Fruit fly (Drosophila melanogaster) whole organism, embryonic: ENCODE data around the gene CG15330.

Source experiments
- ATbp ChIP-seq: fragments of 200-800 bp; sonication (Bioruptor generic); optimal IDR thresholded peaks from 2 replicates; lab custom pipeline; 2017; ENCODE audit warnings: missing biosample characterization, mild to moderate bottlenecking, missing genetic modification characterization, missing genetic modification reagents
- Atf-2 ChIP-seq: fragments of 200-800 bp; sonication (Bioruptor generic); optimal IDR thresholded peaks from 2 replicates; lab custom pipeline; 2016; ENCODE audit warnings: missing biosample characterization, missing genetic modification characterization
- Blimp-1 ChIP-seq: fragments of 200-800 bp; sonication (Bioruptor generic); optimal IDR thresholded peaks from 3 replicates; lab custom pipeline; 2018; ENCODE audit warnings: missing biosample characterization, missing genetic modification characterization, mild to moderate bottlenecking, moderate library complexity, missing genetic modification reagents
- CG14441 ChIP-seq: fragments of 200-800 bp; sonication (Bioruptor generic); IDR thresholded peaks from 2 replicates; pipeline ENCODE4 v1.3.6; 2022; ENCODE audit warnings: missing biosample characterization, missing genetic modification characterization
- CG15514 ChIP-seq: fragments of 200-800 bp; sonication (Bioruptor generic); optimal IDR thresholded peaks from 3 replicates; lab custom pipeline; 2017; ENCODE audit warnings: missing biosample characterization, missing genetic modification characterization, mild to moderate bottlenecking, moderate library complexity, missing genetic modification reagents
- CG15696 ChIP-seq: fragments of 200-800 bp; sonication (Bioruptor generic); optimal IDR thresholded peaks from 2 replicates; lab custom pipeline; 2019; ENCODE audit warnings: missing biosample characterization, mild to moderate bottlenecking, missing genetic modification characterization, moderate library complexity
- CG16779 ChIP-seq: fragments of 200-800 bp; sonication (Bioruptor generic); IDR thresholded peaks from 2 replicates; pipeline ENCODE4 v1.3.6; 2022; ENCODE audit warnings: missing biosample characterization, missing genetic modification characterization
- CG30431 ChIP-seq: fragments of 200-800 bp; sonication (Bioruptor generic); optimal IDR thresholded peaks from 2 replicates; lab custom pipeline; 2017; ENCODE audit warnings: missing biosample characterization, missing genetic modification characterization
- CG32772 ChIP-seq: fragments of 200-800 bp; sonication (Bioruptor generic); IDR thresholded peaks from 2 replicates; pipeline ENCODE4 v1.3.6; 2022; ENCODE audit warnings: missing biosample characterization, missing genetic modification characterization
- CG3281 ChIP-seq: fragments of 200-800 bp; sonication (Bioruptor generic); optimal IDR thresholded peaks from 3 replicates; lab custom pipeline; 2017; ENCODE audit warnings: missing biosample characterization, mild to moderate bottlenecking, missing genetic modification characterization
- CG3847 ChIP-seq: fragments of 200-800 bp; sonication (Bioruptor generic); IDR thresholded peaks from 2 replicates; pipeline ENCODE4 v1.3.6; 2022; ENCODE audit warnings: missing biosample characterization, missing genetic modification characterization
- CG42726 ChIP-seq: fragments of 200-800 bp; sonication (Bioruptor generic); IDR thresholded peaks from 2 replicates; pipeline ENCODE4 v1.3.6; 2022; ENCODE audit warnings: missing biosample characterization, missing genetic modification characterization; ENCODE audit not compliant: partially characterized antibody
- CG6175 ChIP-seq: fragments of 200-800 bp; sonication (Bioruptor generic); IDR thresholded peaks from 3 replicates; pipeline ENCODE4 v1.3.6; 2022; ENCODE audit warnings: missing biosample characterization, missing genetic modification characterization
- CG6254 ChIP-seq: fragments of 200-800 bp; sonication (Bioruptor generic); optimal IDR thresholded peaks from 3 replicates; lab custom pipeline; 2017; ENCODE audit warnings: mild to moderate bottlenecking, missing biosample characterization, missing genetic modification reagents, missing genetic modification characterization
- CG7357 ChIP-seq: fragments of 200-800 bp; sonication (Bioruptor generic); IDR thresholded peaks from 3 replicates; pipeline ENCODE4 v1.3.6; 2022; ENCODE audit warnings: missing biosample characterization, missing genetic modification characterization
- CG7963 ChIP-seq: fragments of 200-800 bp; sonication (Bioruptor generic); IDR thresholded peaks from 3 replicates; pipeline ENCODE4 v1.3.6; 2022; ENCODE audit warnings: missing biosample characterization, missing genetic modification characterization; ENCODE audit not compliant: partially characterized antibody
- Camta ChIP-seq: fragments of 200-800 bp; sonication (Bioruptor generic); optimal IDR thresholded peaks from 2 replicates; lab custom pipeline; 2016; ENCODE audit warnings: missing biosample characterization, missing genetic modification characterization
- Dll ChIP-seq: fragments of 200-800 bp; sonication (Bioruptor generic); IDR thresholded peaks from 4 replicates; pipeline ENCODE4 v1.3.6; 2022; ENCODE audit warnings: missing biosample characterization, missing genetic modification characterization; ENCODE audit not compliant: partially characterized antibody
- Doc3 ChIP-seq: fragments of 200-800 bp; sonication (Bioruptor generic); IDR thresholded peaks from 3 replicates; pipeline ENCODE4 v1.3.6; 2022; ENCODE audit warnings: missing biosample characterization, missing genetic modification characterization; ENCODE audit not compliant: partially characterized antibody
- Hand ChIP-seq: fragments of 200-800 bp; sonication (Bioruptor generic); optimal IDR thresholded peaks from 2 replicates; lab custom pipeline; 2017; ENCODE audit warnings: mild to moderate bottlenecking, missing biosample characterization, missing genetic modification reagents, missing genetic modification characterization
- Hr51 ChIP-seq, 2 experiments: fragments of 200-800 bp; sonication (Bioruptor generic); optimal IDR thresholded peaks; 2 replicates in 1 of 2; 3 replicates in 1 of 2; lab custom pipeline; 2016 to 2018; ENCODE audit warnings: missing biosample characterization in 2 of 2, missing genetic modification characterization in 2 of 2, mild to moderate bottlenecking in 1 of 2, moderate library complexity in 1 of 2
- Nf-YB ChIP-seq: fragments of 200-800 bp; sonication (Bioruptor generic); optimal IDR thresholded peaks from 3 replicates; lab custom pipeline; 2019; ENCODE audit warnings: missing biosample characterization, mild to moderate bottlenecking, missing genetic modification characterization, moderate library complexity
- NfI ChIP-seq: fragments of 200-800 bp; sonication (Bioruptor generic); optimal IDR thresholded peaks from 3 replicates; lab custom pipeline; 2018; ENCODE audit warnings: missing biosample characterization, mild to moderate bottlenecking, missing genetic modification characterization, moderate library complexity
- Oli ChIP-seq: fragments of 200-800 bp; sonication (Bioruptor generic); optimal IDR thresholded peaks from 2 replicates; lab custom pipeline; 2018; ENCODE audit warnings: missing biosample characterization, mild to moderate bottlenecking, missing genetic modification characterization, moderate library complexity
- Side ChIP-seq: fragments of 200-800 bp; sonication (Bioruptor generic); optimal IDR thresholded peaks from 2 replicates; lab custom pipeline; 2016; ENCODE audit warnings: missing biosample characterization, missing genetic modification characterization
- Tbp ChIP-seq: fragments of >200 bp; optimal IDR thresholded peaks from 2 replicates; lab custom pipeline; 2018; ENCODE audit warnings: missing biosample characterization, missing genetic modification characterization
- Vsx1 ChIP-seq: fragments of 200-800 bp; sonication (Bioruptor generic); optimal IDR thresholded peaks from 2 replicates; lab custom pipeline; 2017; ENCODE audit warnings: missing biosample characterization, mild to moderate bottlenecking, missing genetic modification characterization, missing genetic modification reagents
- Xrp1 ChIP-seq: fragments of 200-800 bp; sonication (Bioruptor generic); IDR thresholded peaks from 2 replicates; pipeline ENCODE4 v1.3.6; 2022; ENCODE audit warnings: missing biosample characterization, missing genetic modification characterization
- chif ChIP-seq, 2 experiments: fragments of 200-800 bp; sonication (Bioruptor generic); optimal IDR thresholded peaks; 3 replicates each; lab custom pipeline; 2016; ENCODE audit warnings: missing biosample characterization in 2 of 2, missing genetic modification characterization in 2 of 2
- chn ChIP-seq: fragments of 200-800 bp; sonication (Bioruptor generic); optimal IDR thresholded peaks from 2 replicates; lab custom pipeline; 2016; ENCODE audit warnings: missing biosample characterization, missing genetic modification characterization
- ci ChIP-seq: fragments of 200-800 bp; sonication (Bioruptor generic); IDR thresholded peaks from 3 replicates; pipeline ENCODE4 v1.3.6; 2022; ENCODE audit warnings: missing biosample characterization, missing genetic modification characterization
- corto ChIP-seq: fragments of 200-800 bp; sonication (Bioruptor generic); optimal IDR thresholded peaks from 2 replicates; lab custom pipeline; 2016; ENCODE audit warnings: missing biosample characterization, mild to moderate bottlenecking, missing genetic modification characterization, moderate library complexity
- crp ChIP-seq, 2 experiments: fragments of 200-800 bp; sonication (Bioruptor generic); optimal IDR thresholded peaks; 2 replicates in 1 of 2; 3 replicates in 1 of 2; lab custom pipeline; 2017; ENCODE audit warnings: missing biosample characterization in 2 of 2, missing genetic modification characterization in 2 of 2, mild to moderate bottlenecking in 1 of 2, moderate library complexity in 1 of 2
- dysf ChIP-seq: fragments of 200-800 bp; sonication (Bioruptor generic); IDR thresholded peaks from 3 replicates; pipeline ENCODE4 v1.3.6; 2022; ENCODE audit warnings: missing biosample characterization, missing genetic modification characterization
- esg ChIP-seq: fragments of 200-800 bp; sonication (Bioruptor generic); conservative IDR thresholded peaks from 2 replicates; pipeline ENCODE4 v1.3.6; 2022; ENCODE audit warnings: missing biosample characterization, missing genetic modification characterization
- ftz-f1 ChIP-seq: fragments of 200-800 bp; sonication (Bioruptor generic); optimal IDR thresholded peaks from 2 replicates; lab custom pipeline; 2016; ENCODE audit warnings: missing biosample characterization, missing genetic modification characterization
- gsb ChIP-seq: fragments of 200-800 bp; sonication (Bioruptor generic); IDR thresholded peaks from 2 replicates; pipeline ENCODE4 v1.3.6; 2022; ENCODE audit warnings: missing biosample characterization, missing genetic modification characterization
- klu ChIP-seq: fragments of 200-800 bp; sonication (Bioruptor generic); IDR thresholded peaks from 2 replicates; pipeline ENCODE4 v1.3.6; 2022; ENCODE audit warnings: missing biosample characterization, missing genetic modification characterization
- lmd ChIP-seq: fragments of 200-800 bp; sonication (Bioruptor generic); IDR thresholded peaks from 2 replicates; pipeline ENCODE4 v1.3.6; 2022; ENCODE audit warnings: missing biosample characterization, missing genetic modification characterization
- nom ChIP-seq: fragments of 200-800 bp; sonication (Bioruptor generic); optimal IDR thresholded peaks from 2 replicates; lab custom pipeline; 2017; ENCODE audit warnings: missing biosample characterization, missing genetic modification characterization, mild to moderate bottlenecking, moderate library complexity, missing genetic modification reagents
- peb ChIP-seq: fragments of 200-800 bp; sonication (Bioruptor generic); IDR thresholded peaks from 2 replicates; pipeline ENCODE4 v1.3.6; 2022; ENCODE audit warnings: missing biosample characterization, missing genetic modification characterization
- pnt ChIP-seq: fragments of 200-800 bp; sonication (Bioruptor generic); optimal IDR thresholded peaks from 3 replicates; lab custom pipeline; 2016; ENCODE audit warnings: missing biosample characterization, missing genetic modification characterization
- seq ChIP-seq: fragments of 200-800 bp; sonication (Bioruptor generic); IDR thresholded peaks from 2 replicates; pipeline ENCODE4 v1.3.6; 2022; ENCODE audit warnings: missing biosample characterization, missing genetic modification characterization
- shn ChIP-seq: fragments of 200-800 bp; sonication (Bioruptor generic); optimal IDR thresholded peaks from 3 replicates; lab custom pipeline; 2016; ENCODE audit warnings: missing biosample characterization, missing genetic modification characterization
- ssp ChIP-seq: fragments of 200-800 bp; sonication (Bioruptor generic); IDR thresholded peaks from 2 replicates; pipeline ENCODE4 v1.3.6; 2022; ENCODE audit warnings: missing biosample characterization, missing genetic modification characterization
- tap ChIP-seq: fragments of 200-800 bp; optimal IDR thresholded peaks from 3 replicates; lab custom pipeline; 2019; ENCODE audit warnings: missing biosample characterization, mild to moderate bottlenecking, missing genetic modification characterization, moderate library complexity
- tll ChIP-seq, 2 experiments: fragments of 200-800 bp in 1 of 2; fragments of >200 bp in 1 of 2; sonication (Bioruptor generic) in 1 of 2; optimal IDR thresholded peaks; 2 replicates each; lab custom pipeline; 2017 to 2019; ENCODE audit warnings: missing biosample characterization in 2 of 2, missing genetic modification characterization in 2 of 2, mild to moderate bottlenecking in 1 of 2, moderate library complexity in 1 of 2
- toy ChIP-seq: fragments of 200-800 bp; sonication (Bioruptor generic); IDR thresholded peaks from 2 replicates; pipeline ENCODE4 v1.3.6; 2022; ENCODE audit warnings: missing biosample characterization, missing genetic modification characterization
- ttk ChIP-seq: fragments of 200-800 bp; sonication (Bioruptor generic); IDR thresholded peaks from 2 replicates; pipeline ENCODE4 v2.1.2; 2022; ENCODE audit warnings: missing biosample characterization, missing genetic modification characterization

CG15330 gene

DNA sequence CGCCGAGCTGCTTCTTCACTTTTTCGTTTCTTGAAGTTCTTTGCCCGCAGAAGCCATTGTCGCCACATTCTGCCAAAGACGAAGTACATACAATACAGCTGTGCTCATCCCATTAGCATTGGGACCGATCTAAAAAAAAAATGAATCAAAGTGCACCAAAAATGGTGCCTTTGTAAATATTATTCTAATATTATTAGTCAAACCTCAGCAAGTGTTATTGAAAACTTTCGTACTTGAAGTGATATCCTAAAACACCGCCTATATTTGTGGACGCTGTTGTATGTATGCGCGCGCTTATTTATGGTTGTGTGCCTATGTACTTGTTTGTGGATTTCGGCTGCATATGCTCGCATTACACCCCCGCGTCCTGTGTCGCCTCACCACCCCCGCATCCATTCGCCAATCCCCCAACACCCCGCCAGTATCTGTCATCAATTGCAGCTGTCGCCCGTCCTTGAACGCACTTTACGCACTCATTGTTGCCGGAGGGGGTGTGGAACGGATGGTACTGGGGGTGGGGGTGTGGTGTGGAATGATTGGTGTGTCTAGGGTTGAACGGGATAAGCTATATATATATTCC, 16.6 kb downstream of the CG15330 start (continued):
- TF ChIP-seq CG15696 (tag; lab: Kevin White, UChicago) (peak; percentile 68), ssp (GFP tag; lab: Robert Waterston, UW) (peak; percentile 78), tll (GFP tag; optimal IDR thresholded peaks at IDR 0.05; lab: Kevin White, UChicago) (no peak), Tbp (GFP tag; lab: Kevin White, UChicago) (no peak), CG7357 (GFP tag; lab: Robert Waterston, UW) (peak; percentile 81), shn (GFP tag; lab: Kevin White, UChicago) (peak; percentile 11), NfI (GFP tag; lab: Kevin White, UChicago) (peak; percentile 85), esg (GFP tag; lab: Robert Waterston, UW) (peak; percentile 84), Side (GFP tag; lab: Kevin White, UChicago) (peak; percentile 51), CG15514 (GFP tag; lab: Kevin White, UChicago) (peak; percentile 74), lmd (GFP tag; lab: Robert Waterston, UW) (peak; percentile 91), Hr51 (GFP tag; optimal IDR thresholded peaks at IDR 0.05; lab: Kevin White, UChicago) (peak; percentile 40 to 91), klu (GFP tag; lab: Robert Waterston, UW) (peak; percentile 55), pnt (peak; percentile 64), gsb (GFP tag; lab: Robert Waterston, UW) (peak; percentile 70), chif (GFP tag; optimal IDR thresholded peaks at IDR 0.05; lab: Kevin White, UChicago) (peak; percentile 73 to 74), Xrp1 (peak; percentile 96), ci (GFP tag; lab: Robert Waterston, UW) (peak; percentile 95), Oli (tag; lab: Kevin White, UChicago) (peak; percentile 91), Hand (GFP tag; lab: Kevin White, UChicago) (peak; percentile 60), Doc3 (GFP tag; lab: Robert Waterston, UW) (no peak), nom (GFP tag; lab: Kevin White, UChicago) (peak; percentile 87), tap (peak; percentile 78), ftz-f1 (GFP tag; lab: Kevin White, UChicago) (no peak), peb (GFP tag; lab: Robert Waterston, UW) (peak; percentile 75), Camta (GFP tag; lab: Kevin White, UChicago) (peak; percentile 58), Nf-YB (peak; percentile 70), CG6254 (GFP tag; lab: Kevin White, UChicago) (peak; percentile 89), crp (GFP tag; optimal IDR thresholded peaks at IDR 0.05; lab: Kevin White, UChicago) (peak in 1 of 2 experiments; percentile 35), CG42726 (GFP tag; lab: Robert Waterston, UW) (no peak), CG32772 (GFP tag; lab: Robert Waterston, UW) (peak; percentile 88), CG3847 (peak; percentile 72), seq (peak; percentile 87), CG16779 (GFP tag; lab: Robert Waterston, UW) (peak; percentile 52; the same call in 1 of the 2 replicates), dysf (GFP tag; lab: Robert Waterston, UW) (peak; percentile 89), Dll (GFP tag; lab: Robert Waterston, UW) (no peak), CG3281 (peak; percentile 77), ttk (peak; percentile 85), CG30431 (peak; percentile 85), CG6175 (0 out of 3 replicates have a peak, but pooled peaks have one; percentile 55), Atf-2 (GFP tag; lab: Kevin White, UChicago) (peak; percentile 63), corto (GFP tag; lab: Kevin White, UChicago) (peak; percentile 51), Vsx1 (GFP tag; lab: Kevin White, UChicago) (peak; percentile 68), CG7963 (GFP tag; lab: Robert Waterston, UW) (no peak), toy (GFP tag; lab: Robert Waterston, UW) (0 out of 2 replicates have a peak, but pooled peaks have one; percentile 52), CG14441 (peak; percentile 85), ATbp (GFP tag; lab: Kevin White, UChicago) (peak; percentile 89), chn (peak; percentile 72), Blimp-1 (peak; percentile 90)
